Worm (Caenorhabditis elegans) whole organism, mixed stage, embryonic: ENCODE results near the gene atg-2.

Experiments used
- M03D4.4 ChIP-seq: sonication (generic microtip); optimal IDR thresholded peaks from 2 replicates; lab custom pipeline; 2017; ENCODE audit warnings: mild to moderate bottlenecking, missing genetic modification characterization, missing compliant biosample characterization
- bed-3 ChIP-seq: fragments of 200-800 bp; sonication (Bioruptor generic); optimal IDR thresholded peaks from 3 replicates; lab custom pipeline; 2018; ENCODE audit warnings: mild to moderate bottlenecking, missing genetic modification characterization, moderate library complexity, missing compliant biosample characterization
- blmp-1 ChIP-seq: fragments of 150-350 bp; optimal IDR thresholded peaks from 2 replicates; lab custom pipeline; 2014; ENCODE audit warnings: missing biosample characterization, missing genetic modification characterization
- ceh-39 ChIP-seq: fragments of 150-350 bp; optimal IDR thresholded peaks from 2 replicates; lab custom pipeline; 2014; ENCODE audit warnings: missing biosample characterization, missing genetic modification characterization
- ceh-43 ChIP-seq: fragments of 200-800 bp; sonication (Bioruptor generic); optimal IDR thresholded peaks from 2 replicates; lab custom pipeline; 2018; ENCODE audit warnings: mild to moderate bottlenecking, missing genetic modification characterization, moderate library complexity, missing compliant biosample characterization
- ceh-83 ChIP-seq: fragments of 200-800 bp; sonication (Bioruptor generic); optimal IDR thresholded peaks from 2 replicates; lab custom pipeline; 2018; ENCODE audit warnings: mild to moderate bottlenecking, missing genetic modification characterization, missing compliant biosample characterization
- ces-1 ChIP-seq: fragments of 150-350 bp; optimal IDR thresholded peaks from 2 replicates; lab custom pipeline; 2014; ENCODE audit warnings: missing biosample characterization, missing genetic modification reagents, missing genetic modification characterization
- cnd-1 ChIP-seq: fragments of 200-800 bp; sonication (Bioruptor generic); optimal IDR thresholded peaks from 2 replicates; lab custom pipeline; 2018; ENCODE audit warnings: mild to moderate bottlenecking, missing genetic modification characterization, missing compliant biosample characterization
- drap-1 ChIP-seq: fragments of 200-800 bp; sonication (Bioruptor generic); optimal IDR thresholded peaks from 3 replicates; lab custom pipeline; 2018; ENCODE audit warnings: mild to moderate bottlenecking, missing genetic modification characterization, missing compliant biosample characterization
- elt-1 ChIP-seq: sonication (generic microtip); optimal IDR thresholded peaks from 2 replicates; lab custom pipeline; 2017; ENCODE audit warnings: missing genetic modification characterization, mild to moderate bottlenecking, missing compliant biosample characterization, antibody characterized with exemption, moderate library complexity, borderline replicate concordance; ENCODE audit not compliant: insufficient read depth
- elt-3 ChIP-seq: fragments of 150-350 bp; optimal IDR thresholded peaks from 2 replicates; lab custom pipeline; 2014; ENCODE audit warnings: missing biosample characterization, missing genetic modification characterization
- flh-1 ChIP-seq: fragments of 200-800 bp; sonication (Bioruptor generic); optimal IDR thresholded peaks from 2 replicates; lab custom pipeline; 2018; ENCODE audit warnings: mild to moderate bottlenecking, missing genetic modification characterization, moderate library complexity, missing compliant biosample characterization
- ham-2 ChIP-seq: fragments of 200-800 bp; sonication (Bioruptor generic); optimal IDR thresholded peaks from 2 replicates; lab custom pipeline; 2018; ENCODE audit warnings: mild to moderate bottlenecking, missing genetic modification characterization, missing compliant biosample characterization
- hlh-1 ChIP-seq: fragments of 150-350 bp; optimal IDR thresholded peaks from 2 replicates; lab custom pipeline; 2014; ENCODE audit warnings: missing biosample characterization, missing genetic modification reagents, missing genetic modification characterization
- lin-13 ChIP-seq: fragments of 150-350 bp; optimal IDR thresholded peaks from 2 replicates; lab custom pipeline; 2014; ENCODE audit warnings: missing biosample characterization, missing genetic modification characterization
- lin-32 ChIP-seq: fragments of 200-800 bp; sonication (Bioruptor generic); optimal IDR thresholded peaks from 2 replicates; lab custom pipeline; 2018; ENCODE audit warnings: mild to moderate bottlenecking, missing genetic modification characterization, missing compliant biosample characterization
- mab-5 ChIP-seq: fragments of 150-350 bp; optimal IDR thresholded peaks from 2 replicates; lab custom pipeline; 2014; ENCODE audit warnings: missing biosample characterization, missing genetic modification characterization
- mep-1 ChIP-seq: fragments of 150-350 bp; optimal IDR thresholded peaks from 2 replicates; lab custom pipeline; 2017; ENCODE audit warnings: missing biosample characterization, missing genetic modification reagents, missing genetic modification characterization, inconsistent platforms
- mls-2 ChIP-seq: sonication (generic microtip); optimal IDR thresholded peaks from 2 replicates; lab custom pipeline; 2016; ENCODE audit warnings: mild to moderate bottlenecking, missing genetic modification characterization, moderate library complexity, missing compliant biosample characterization
- nhr-12 ChIP-seq: fragments of 150-350 bp; optimal IDR thresholded peaks from 2 replicates; lab custom pipeline; 2014; ENCODE audit warnings: missing biosample characterization, missing genetic modification characterization
- nhr-2 ChIP-seq: fragments of 150-350 bp; optimal IDR thresholded peaks from 2 replicates; lab custom pipeline; 2014; ENCODE audit warnings: missing biosample characterization, missing genetic modification characterization
- nhr-237 ChIP-seq: fragments of 150-350 bp; optimal IDR thresholded peaks from 2 replicates; lab custom pipeline; 2014; ENCODE audit warnings: missing biosample characterization, missing genetic modification characterization
- nhr-28 ChIP-seq: fragments of 150-350 bp; optimal IDR thresholded peaks from 2 replicates; lab custom pipeline; 2014; ENCODE audit warnings: missing biosample characterization, missing genetic modification characterization
- pha-4 ChIP-seq: fragments of 150-350 bp; optimal IDR thresholded peaks from 2 replicates; lab custom pipeline; 2018; ENCODE audit warnings: missing biosample characterization, missing genetic modification reagents, missing genetic modification characterization
- sem-2 ChIP-seq: fragments of 200-800 bp; sonication (Bioruptor generic); optimal IDR thresholded peaks from 2 replicates; lab custom pipeline; 2018; ENCODE audit warnings: mild to moderate bottlenecking, missing genetic modification characterization, missing compliant biosample characterization
- sptf-1 ChIP-seq: sonication (generic microtip); optimal IDR thresholded peaks from 2 replicates; lab custom pipeline; 2017; ENCODE audit warnings: mild to moderate bottlenecking, missing genetic modification characterization, moderate library complexity, missing compliant biosample characterization
- tbx-8 ChIP-seq: fragments of 200-800 bp; sonication (Bioruptor generic); optimal IDR thresholded peaks from 2 replicates; lab custom pipeline; 2018; ENCODE audit warnings: mild to moderate bottlenecking, missing genetic modification characterization, moderate library complexity, missing compliant biosample characterization
- unc-120 ChIP-seq: sonication (generic microtip); optimal IDR thresholded peaks from 2 replicates; lab custom pipeline; 2017; ENCODE audit warnings: missing genetic modification characterization, missing compliant biosample characterization; ENCODE audit not compliant: poor library complexity, severe bottlenecking
- unc-62 ChIP-seq: fragments of 150-350 bp; optimal IDR thresholded peaks from 2 replicates; lab custom pipeline; 2014; ENCODE audit warnings: missing biosample characterization, missing genetic modification reagents, missing genetic modification characterization
- zip-8 ChIP-seq: fragments of 150-350 bp; optimal IDR thresholded peaks from 2 replicates; lab custom pipeline; 2014; ENCODE audit warnings: missing biosample characterization, missing genetic modification characterization

Gene atg-2

DNA sequence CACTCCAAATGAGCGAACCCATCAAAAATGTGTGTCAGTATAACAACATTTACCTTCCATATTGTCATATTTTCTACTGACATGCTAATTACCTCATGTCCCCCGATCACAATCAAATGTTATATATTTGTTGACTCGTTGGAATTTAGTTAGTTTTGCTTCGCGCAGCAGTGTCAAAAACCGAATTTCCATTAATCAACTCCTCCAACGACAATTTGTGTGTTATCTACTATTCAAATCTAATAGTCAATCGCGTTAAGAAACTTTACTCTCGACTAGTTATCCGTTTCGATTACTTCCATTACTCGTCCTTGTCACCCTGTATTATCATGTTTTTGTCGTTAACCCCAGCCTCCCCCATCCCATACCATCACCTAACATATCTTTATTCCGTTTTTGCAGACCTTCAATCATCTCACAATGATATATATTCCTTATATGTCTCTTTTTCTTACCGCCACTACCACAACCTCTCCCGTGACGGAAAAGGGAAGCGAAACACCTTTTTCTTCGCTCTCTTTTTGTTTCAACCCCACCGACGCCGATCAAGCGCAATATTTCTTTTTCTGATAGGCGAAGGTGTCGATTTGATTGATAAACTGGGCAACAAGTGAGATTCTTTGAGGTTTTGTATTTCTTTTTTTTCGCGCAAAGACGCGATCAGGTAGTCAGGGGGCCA, 10.6 kb upstream of the atg-2 start:
- TF ChIP-seq ceh-43: no peak
- no peak for TF ChIP-seq nhr-237 (tag; lab: Kevin White, UChicago)
- TF ChIP-seq lin-32 (GFP tag; lab: Kevin White, UChicago): no peak
- TF ChIP-seq unc-62 (GFP tag; lab: Kevin White, UChicago): no peak
- TF ChIP-seq sem-2 (GFP tag; lab: Kevin White, UChicago): no peak
- TF ChIP-seq tbx-8 (GFP tag; lab: Kevin White, UChicago): no peak
- no peak for TF ChIP-seq elt-1 (tag; lab: Kevin White, UChicago)

ce11 chrX:6799776-6800175, 6.8 kb upstream of the atg-2 start, which contains the start of gene M03A8.3:
Gene M03A8.3 (plus strand): TSS chrX:6800053.
- TF ChIP-seq sem-2 (GFP tag; lab: Kevin White, UChicago) (no peak), zip-8 (tag; lab: Kevin White, UChicago) (no peak), flh-1 (no peak), drap-1 (no peak), mab-5 (tag; lab: Kevin White, UChicago) (no peak), ceh-83 (no peak), blmp-1 (no peak), bed-3 (GFP tag; lab: Kevin White, UChicago) (no peak), cnd-1 (tag; lab: Kevin White, UChicago) (no peak), M03D4.4 (tag; lab: Kevin White, UChicago) (no peak), mls-2 (no peak), nhr-12 (tag; lab: Kevin White, UChicago) (no peak), ceh-39 (tag; lab: Kevin White, UChicago) (no peak), ham-2 (GFP tag; lab: Kevin White, UChicago) (no peak), nhr-28 (tag; lab: Kevin White, UChicago) (no peak)

DNA sequence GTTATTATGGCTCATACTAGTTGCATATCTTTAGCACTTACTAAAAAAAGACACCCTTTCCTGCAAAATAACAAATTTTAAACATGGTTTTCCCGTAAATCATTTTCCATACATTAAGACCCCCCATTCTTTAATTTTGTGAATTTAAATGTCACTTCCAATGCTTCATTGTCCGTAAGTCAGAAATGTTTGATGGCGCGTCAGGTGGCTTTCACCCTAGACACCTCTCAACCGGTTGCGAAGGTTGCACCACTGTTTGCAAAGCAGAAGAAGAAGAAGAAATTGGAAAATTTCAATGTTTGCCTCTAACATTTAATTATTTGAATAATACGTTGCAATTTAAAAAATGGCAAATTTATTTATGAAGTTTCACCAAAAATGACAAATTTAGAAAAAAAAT, 5.0 kb upstream of the atg-2 start:
- no peak for TF ChIP-seq blmp-1
- peak; percentile 82 for TF ChIP-seq hlh-1 (tag; lab: Kevin White, UChicago)
- TF ChIP-seq, all 35 proteins: peak for 1

- TF ChIP-seq unc-120 (tag; lab: Kevin White, UChicago) (no peak), nhr-237 (tag; lab: Kevin White, UChicago) (no peak)
These were observed 2.2 kb upstream of the atg-2 start for ce11 chrX:6804405-6804804.

ce11 chrX:6804857-6805256, 1.7 kb upstream of the atg-2 start:
- TF ChIP-seq flh-1 (no peak), ces-1 (peak; percentile 86), mep-1 (peak; percentile 16), pha-4 (tag; lab: Kevin White, UChicago) (peak; percentile 29)

DNA sequence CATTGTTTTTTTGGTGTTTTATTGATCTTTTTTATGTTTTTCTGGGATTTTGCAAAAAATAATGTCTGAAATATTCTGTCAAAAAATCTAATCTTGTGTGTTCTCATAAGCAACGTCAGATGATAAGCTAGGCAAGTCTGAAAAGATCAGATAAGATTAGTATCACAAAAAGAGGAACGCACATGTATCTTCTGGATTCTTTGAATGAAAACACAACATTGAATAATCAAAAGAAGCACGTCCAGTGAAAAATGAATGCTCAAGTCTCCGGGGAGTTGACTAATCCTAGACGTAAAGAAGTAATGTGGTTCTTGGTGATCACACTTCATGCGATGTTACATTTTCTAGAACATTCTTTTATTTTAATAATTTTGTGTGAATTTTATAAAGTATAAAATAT, 1.1 kb upstream of the atg-2 start:
- no peak for TF ChIP-seq bed-3 (GFP tag; lab: Kevin White, UChicago)
- TF ChIP-seq nhr-12 (tag; lab: Kevin White, UChicago): no peak
- TF ChIP-seq sptf-1 (tag; lab: Kevin White, UChicago): no peak
- no peak for TF ChIP-seq zip-8 (tag; lab: Kevin White, UChicago)
- no peak for TF ChIP-seq mls-2
- TF ChIP-seq elt-3 (tag; lab: Kevin White, UChicago): no peak
- no peak for TF ChIP-seq hlh-1 (tag; lab: Kevin White, UChicago)
- no peak for TF ChIP-seq ceh-39 (tag; lab: Kevin White, UChicago)
- no peak for TF ChIP-seq lin-13
- no peak for TF ChIP-seq sem-2 (GFP tag; lab: Kevin White, UChicago)
- no peak for TF ChIP-seq tbx-8 (GFP tag; lab: Kevin White, UChicago)
- TF ChIP-seq ham-2 (GFP tag; lab: Kevin White, UChicago): no peak
- no peak for TF ChIP-seq ces-1
- no peak for TF ChIP-seq nhr-2
- TF ChIP-seq ceh-83: no peak
